Worm (Caenorhabditis elegans) whole organism, L4 larva: ENCODE results near the gene acs-9.
A peak's percentile ranks its signal among the peaks of the same experiment; 100 is the strongest.
"Not testable (repeated sequence)": the region's sequence is repeated elsewhere in the genome, so short reads cannot be mapped to it uniquely, and the experiment has no call there.

Experiments
- F44E2.7 ChIP-seq: fragments of 200-800 bp; sonication (Bioruptor generic); IDR thresholded peaks from 2 replicates; pipeline ENCODE4 v2.1.2; 2022; ENCODE audit warnings: missing genetic modification characterization, missing compliant biosample characterization
- F49E8.2 ChIP-seq: sonication (generic microtip); optimal IDR thresholded peaks from 2 replicates; lab custom pipeline; 2016; ENCODE audit warnings: missing compliant biosample characterization, mild to moderate bottlenecking, missing genetic modification characterization, borderline replicate concordance
- T20F7.1 ChIP-seq: fragments of 200-800 bp; sonication (Bioruptor generic); optimal IDR thresholded peaks from 2 replicates; lab custom pipeline; 2018; ENCODE audit warnings: mild to moderate bottlenecking, missing genetic modification characterization, missing compliant biosample characterization
- T26A8.4 ChIP-seq: fragments of 200-800 bp; sonication (Bioruptor generic); IDR thresholded peaks from 2 replicates; pipeline ENCODE4 v1.3.6; 2022; ENCODE audit warnings: missing genetic modification characterization, missing compliant biosample characterization
- attf-4 ChIP-seq: sonication (generic microtip); optimal IDR thresholded peaks from 3 replicates; lab custom pipeline; 2017; ENCODE audit warnings: missing biosample characterization, missing genetic modification characterization
- cey-2 ChIP-seq: sonication (generic microtip); optimal IDR thresholded peaks from 3 replicates; lab custom pipeline; 2017; ENCODE audit warnings: missing genetic modification characterization, mild to moderate bottlenecking, missing compliant biosample characterization, antibody characterized with exemption, borderline replicate concordance; ENCODE audit not compliant: insufficient read depth
- ctbp-1 ChIP-seq: fragments of 200-800 bp; sonication (Bioruptor generic); IDR thresholded peaks from 2 replicates; pipeline ENCODE4 v1.3.6; 2022; ENCODE audit warnings: missing genetic modification reagents, missing genetic modification characterization, missing compliant biosample characterization
- dpl-1 ChIP-seq: fragments of 150-350 bp; optimal IDR thresholded peaks from 2 replicates; lab custom pipeline; 2014; ENCODE audit warnings: missing biosample characterization, missing genetic modification reagents, missing genetic modification characterization
- egl-27 ChIP-seq: sonication (generic microtip); optimal IDR thresholded peaks from 3 replicates; lab custom pipeline; 2017; ENCODE audit warnings: missing biosample characterization, missing genetic modification reagents, missing genetic modification characterization
- egl-43 ChIP-seq: fragments of 200-800 bp; sonication (Bioruptor generic); IDR thresholded peaks from 2 replicates; pipeline ENCODE4 v1.3.6; 2022; ENCODE audit warnings: missing genetic modification reagents, missing genetic modification characterization, missing compliant biosample characterization
- fos-1 ChIP-seq: fragments of 150-350 bp; optimal IDR thresholded peaks from 2 replicates; lab custom pipeline; 2014; ENCODE audit warnings: missing biosample characterization, missing genetic modification characterization
- hif-1 ChIP-seq, 2 experiments: sonication (generic microtip); optimal IDR thresholded peaks; 2 replicates each; lab custom pipeline; 2016 to 2017; ENCODE audit warnings: missing compliant biosample characterization in 2 of 2, missing genetic modification characterization in 2 of 2, missing genetic modification reagents in 2 of 2, missing genotype in 2 of 2, mild to moderate bottlenecking in 1 of 2
- hmg-1.1 ChIP-seq: fragments of 200-800 bp; sonication (Bioruptor generic); IDR thresholded peaks from 2 replicates; pipeline ENCODE4 v1.3.6; 2022; ENCODE audit warnings: missing genetic modification reagents, missing genetic modification characterization, missing compliant biosample characterization
- jun-1 ChIP-seq: fragments of 150-350 bp; optimal IDR thresholded peaks from 2 replicates; lab custom pipeline; 2014; ENCODE audit warnings: missing biosample characterization, missing genetic modification reagents, missing genetic modification characterization
- lim-7 ChIP-seq: fragments of 200-800 bp; sonication (Bioruptor generic); IDR thresholded peaks from 2 replicates; pipeline ENCODE4 v1.3.6; 2022; ENCODE audit warnings: missing genetic modification characterization, missing compliant biosample characterization
- lin-15B ChIP-seq: fragments of 150-350 bp; sonication (generic microtip); optimal IDR thresholded peaks from 3 replicates; lab custom pipeline; 2014; ENCODE audit warnings: missing biosample characterization, missing genetic modification characterization
- madf-5 ChIP-seq, 2 experiments: fragments of 200-800 bp; sonication (Bioruptor generic); IDR thresholded peaks; 2 replicates each; pipeline ENCODE4 v1.3.6; 2022; ENCODE audit warnings: missing compliant biosample characterization in 2 of 2, missing genetic modification characterization in 2 of 2
- mep-1 ChIP-seq: fragments of 150-350 bp; sonication (generic microtip); optimal IDR thresholded peaks from 3 replicates; lab custom pipeline; 2014; ENCODE audit warnings: missing biosample characterization, missing genetic modification characterization
- mxl-2 ChIP-seq: fragments of 200-800 bp; sonication (Bioruptor generic); conservative IDR thresholded peaks from 2 replicates; pipeline ENCODE4 v1.3.6; 2022; ENCODE audit warnings: missing genetic modification reagents, missing genetic modification characterization, missing compliant biosample characterization
- nhr-11 ChIP-seq: fragments of 150-350 bp; optimal IDR thresholded peaks from 2 replicates; lab custom pipeline; 2014; ENCODE audit warnings: missing biosample characterization, missing genetic modification characterization
- nhr-111 ChIP-seq: fragments of 200-800 bp; sonication (Bioruptor generic); optimal IDR thresholded peaks from 2 replicates; lab custom pipeline; 2018; ENCODE audit warnings: mild to moderate bottlenecking, missing genetic modification characterization, missing compliant biosample characterization
- nhr-28 ChIP-seq: fragments of 150-350 bp; optimal IDR thresholded peaks from 2 replicates; lab custom pipeline; 2014; ENCODE audit warnings: missing biosample characterization, missing genetic modification characterization
- nhr-42 ChIP-seq: fragments of 200-800 bp; sonication (Bioruptor generic); IDR thresholded peaks from 2 replicates; pipeline ENCODE4 v1.3.6; 2022; ENCODE audit warnings: missing genetic modification characterization, missing compliant biosample characterization
- php-3 ChIP-seq: fragments of 200-800 bp; sonication (Bioruptor generic); IDR thresholded peaks from 2 replicates; pipeline ENCODE4 v1.3.6; 2022; ENCODE audit warnings: missing genetic modification reagents, missing genetic modification characterization, missing compliant biosample characterization
- saeg-2 ChIP-seq: fragments of 200-800 bp; sonication (Bioruptor generic); IDR thresholded peaks from 2 replicates; pipeline ENCODE4 v1.3.6; 2022; ENCODE audit warnings: missing genetic modification reagents, missing genetic modification characterization, missing compliant biosample characterization
- set-16 ChIP-seq: fragments of 200-800 bp; sonication (Bioruptor generic); IDR thresholded peaks from 2 replicates; pipeline ENCODE4 v1.3.6; 2022; ENCODE audit warnings: missing genetic modification reagents, missing genetic modification characterization, missing compliant biosample characterization
- snpc-1.2 ChIP-seq: fragments of 200-800 bp; sonication (Bioruptor generic); IDR thresholded peaks from 2 replicates; pipeline ENCODE4 v1.3.6; 2022; ENCODE audit warnings: missing genetic modification reagents, missing genetic modification characterization, missing compliant biosample characterization
- spr-1 ChIP-seq: sonication (generic microtip); optimal IDR thresholded peaks from 2 replicates; lab custom pipeline; 2016; ENCODE audit warnings: mild to moderate bottlenecking, missing genetic modification characterization, missing compliant biosample characterization
- spr-3 ChIP-seq: fragments of 200-800 bp; sonication (Bioruptor generic); optimal IDR thresholded peaks from 2 replicates; lab custom pipeline; 2018; ENCODE audit warnings: mild to moderate bottlenecking, missing genetic modification characterization, missing compliant biosample characterization
- vab-7 ChIP-seq: fragments of 200-800 bp; sonication (Bioruptor generic); IDR thresholded peaks from 2 replicates; pipeline ENCODE4 v1.3.6; 2022; ENCODE audit warnings: missing genetic modification reagents, missing genetic modification characterization, missing compliant biosample characterization
- zfp-3 ChIP-seq: fragments of 200-800 bp; sonication (Bioruptor generic); conservative IDR thresholded peaks from 2 replicates; pipeline ENCODE4 v1.3.6; 2022; ENCODE audit warnings: missing genetic modification reagents, missing genetic modification characterization, missing compliant biosample characterization
- zip-2 ChIP-seq: fragments of 150-350 bp; optimal IDR thresholded peaks from 2 replicates; lab custom pipeline; 2014; ENCODE audit warnings: missing biosample characterization, missing genetic modification characterization

The acs-9 gene

DNA sequence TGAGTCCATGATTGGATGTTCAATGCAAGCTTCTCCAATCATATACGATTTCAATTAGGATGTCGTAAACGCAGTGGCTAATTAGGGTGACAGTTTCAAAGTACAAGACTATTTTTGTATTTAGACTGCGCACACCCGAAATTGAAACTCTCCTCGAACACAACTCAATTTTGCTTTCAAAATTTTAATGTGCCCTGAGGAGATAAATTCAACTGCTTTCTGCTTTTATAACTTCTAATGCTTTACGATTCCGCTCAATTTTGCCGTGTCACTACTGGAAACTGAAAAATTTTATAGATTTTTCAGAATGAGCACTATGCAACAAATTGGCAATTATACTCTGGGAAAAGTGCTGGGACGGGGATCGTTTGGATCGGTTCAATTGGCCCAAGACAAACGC is 14.3 kb upstream of the acs-9 start, which contains the start of gene F39F10.2:
Gene F39F10.2, plus strand, starts transcription at position 301 of the 400 bp plus-strand sequence.
- no peak for TF ChIP-seq dpl-1 (GFP tag; lab: Kevin White, UChicago)
- no peak for TF ChIP-seq egl-27
- no peak for TF ChIP-seq nhr-11 (tag; lab: Kevin White, UChicago)
- TF ChIP-seq spr-1 (tag; lab: Kevin White, UChicago): no peak
- TF ChIP-seq hif-1 (tag; optimal IDR thresholded peaks at IDR 0.05; lab: Kevin White, UChicago): no peak
- no peak for TF ChIP-seq F49E8.2
- TF ChIP-seq, all 104 proteins: peak for 0

DNA sequence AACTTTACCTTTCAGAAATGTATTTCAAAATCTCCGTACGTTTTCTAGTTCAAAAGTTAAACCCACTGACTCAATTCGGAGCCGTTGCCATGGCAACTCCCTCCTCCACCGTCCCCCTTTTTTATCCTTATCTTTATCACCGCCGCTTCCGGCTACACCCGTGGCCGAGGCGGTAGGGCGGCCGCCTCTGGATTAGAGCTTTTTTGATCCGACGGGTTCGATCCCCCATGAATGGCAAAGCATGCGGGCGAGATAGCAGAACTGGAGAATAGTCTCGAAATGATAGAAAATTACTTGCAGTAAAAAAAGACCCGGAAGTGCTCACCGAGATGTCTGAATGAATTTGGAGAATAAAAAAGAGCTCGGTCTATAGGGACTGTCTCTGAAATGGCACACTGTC is 13.4 kb upstream of the acs-9 start:
- TF ChIP-seq php-3 (GFP tag; lab: Robert Waterston, UW) (0 out of 2 replicates have a peak, but pooled peaks have one; percentile 40), snpc-1.2 (peak; percentile 71; the same call in 1 of the 2 replicates), T20F7.1 (GFP tag; lab: Kevin White, UChicago) (no peak), zip-2 (tag; lab: Kevin White, UChicago) (no peak), nhr-28 (tag; lab: Kevin White, UChicago) (no peak), lim-7 (GFP tag; lab: Robert Waterston, UW) (peak; percentile 68; the same call in 1 of the 2 replicates), F49E8.2 (peak; percentile 5), jun-1 (tag; lab: Kevin White, UChicago) (no peak), fos-1 (tag; lab: Kevin White, UChicago) (no peak), attf-4 (tag; lab: Kevin White, UChicago) (no peak), cey-2 (tag; lab: Kevin White, UChicago) (no peak), set-16 (GFP tag; lab: Robert Waterston, UW) (peak; percentile 66), egl-43 (GFP tag; lab: Robert Waterston, UW) (0 out of 2 replicates have a peak, but pooled peaks have one; percentile 50)
- TF ChIP-seq, all 104 proteins: peak for 6

DNA sequence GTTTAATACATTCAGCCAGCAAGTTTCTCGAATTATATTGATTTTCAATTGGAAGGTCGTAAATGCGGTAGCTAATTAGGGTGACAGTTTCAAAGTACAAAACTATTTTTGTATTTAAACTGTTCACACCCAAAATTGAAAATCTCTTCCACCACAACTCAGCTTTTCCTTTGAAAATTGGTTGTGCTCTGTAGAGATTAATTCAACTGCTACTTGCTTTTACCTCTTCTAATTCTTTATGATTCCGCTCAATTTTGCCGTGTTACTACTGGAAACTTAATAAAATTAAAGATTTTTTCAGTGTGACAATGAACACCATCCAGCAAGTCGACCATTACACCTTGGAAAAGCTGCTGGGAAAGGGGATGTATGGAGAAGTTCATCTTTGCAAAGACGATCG is 11.4 kb upstream of the acs-9 start, which contains the start of gene F39F10.3:
Gene F39F10.3, plus strand, starts transcription at position 301 of the 400 bp plus-strand sequence.
- no peak for TF ChIP-seq mxl-2 (GFP tag; lab: Robert Waterston, UW)
- no peak for TF ChIP-seq spr-3 (GFP tag; lab: Kevin White, UChicago)
- TF ChIP-seq T26A8.4 (GFP tag; lab: Robert Waterston, UW): no peak
- TF ChIP-seq lin-15B (tag; lab: Kevin White, UChicago): no peak
- no peak for TF ChIP-seq nhr-111 (GFP tag; lab: Kevin White, UChicago)
- no peak for TF ChIP-seq nhr-42 (GFP tag; lab: Robert Waterston, UW)
- no peak for TF ChIP-seq madf-5 (GFP tag; IDR thresholded peaks at IDR 0.05; lab: Robert Waterston, UW)
- no peak for TF ChIP-seq F44E2.7
- TF ChIP-seq saeg-2 (GFP tag; lab: Robert Waterston, UW): no peak
- TF ChIP-seq ctbp-1 (GFP tag; lab: Robert Waterston, UW): no peak
- TF ChIP-seq zfp-3 (GFP tag; lab: Robert Waterston, UW): no peak
- TF ChIP-seq, all 104 proteins: peak for 0

DNA sequence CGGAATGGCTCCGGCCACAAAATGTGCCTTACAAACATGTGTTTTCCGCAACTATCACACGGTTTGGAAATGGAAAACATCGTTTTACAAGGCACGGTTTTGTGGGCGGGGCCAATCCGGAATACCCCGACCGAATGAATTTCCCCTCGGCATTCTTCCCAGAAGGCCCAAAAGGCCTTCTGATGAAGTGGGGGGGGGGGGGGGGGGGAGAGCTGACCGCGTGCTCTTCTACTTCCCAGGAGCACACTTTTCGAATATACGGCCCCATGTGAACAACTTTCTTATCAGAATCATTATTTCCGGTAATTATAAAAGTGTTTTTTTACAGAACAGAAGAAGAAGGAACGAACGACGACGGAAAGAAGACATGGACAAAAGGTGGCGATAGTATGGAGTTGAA is 3.7 kb upstream of the acs-9 start:
- TF ChIP-seq set-16 (GFP tag; lab: Robert Waterston, UW) (peak; percentile 73), vab-7 (GFP tag; lab: Robert Waterston, UW) (no peak), lim-7 (GFP tag; lab: Robert Waterston, UW) (0 out of 2 replicates have a peak, but pooled peaks have one; percentile 11)

DNA sequence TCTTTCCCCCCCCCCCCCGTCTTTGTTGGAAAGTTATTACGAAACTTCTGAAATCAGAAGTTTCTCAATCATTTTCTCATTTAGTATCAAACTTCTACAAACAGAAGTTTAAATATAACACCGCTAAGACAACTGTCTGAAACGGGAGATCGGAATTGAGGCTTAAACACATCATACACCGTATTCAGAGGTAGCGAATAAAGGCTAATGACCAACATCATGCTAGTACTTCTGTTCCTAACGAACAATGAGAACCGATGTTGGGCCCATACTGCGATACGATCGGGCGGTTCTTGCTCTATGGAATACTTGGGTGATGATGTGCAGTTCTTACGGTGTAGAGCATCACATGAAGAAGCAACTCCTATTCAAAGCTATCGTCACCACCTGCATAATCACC is 3.1 kb upstream of the acs-9 start, which contains the start of gene Y13C8A.1:
Gene Y13C8A.1, plus strand, starts transcription at position 301 of the 400 bp plus-strand sequence.
- TF ChIP-seq hmg-1.1 (GFP tag; lab: Robert Waterston, UW); T26A8.4 (GFP tag; lab: Robert Waterston, UW); mep-1 (tag; lab: Kevin White, UChicago): not testable (repeated sequence)
